Worm (Caenorhabditis elegans) whole organism, early embryonic: ENCODE measurements around the gene mop-25.2.

Experiments used
- scrt-1 ChIP-seq: fragments of 200-800 bp; sonication (Bioruptor generic); IDR thresholded peaks from 2 replicates; pipeline ENCODE4 v1.3.6; 2022; ENCODE audit warnings: missing genetic modification characterization, missing compliant biosample characterization
- tbx-11 ChIP-seq: fragments of 200-800 bp; sonication (Bioruptor generic); IDR thresholded peaks from 2 replicates; pipeline ENCODE4 v1.3.6; 2022; ENCODE audit warnings: missing genetic modification characterization, missing compliant biosample characterization

- no peak for TF ChIP-seq tbx-11
- TF ChIP-seq scrt-1 (GFP tag; lab: Robert Waterston, UW), result no peak
Measured at ce11 chrII:9729866-9730265, 26.4 kb upstream of the mop-25.2 start.
